Worm (Caenorhabditis elegans) whole organism, L2 larva: ENCODE data around the gene ZK154.4.

Source experiments
- C34F6.9 ChIP-seq: fragments of 150-350 bp; optimal IDR thresholded peaks from 2 replicates; lab custom pipeline; 2014; ENCODE audit warnings: missing biosample characterization, missing genetic modification characterization
- F13H6.1 ChIP-seq: sonication (generic microtip); optimal IDR thresholded peaks from 2 replicates; lab custom pipeline; 2016; ENCODE audit warnings: missing genetic modification characterization, missing compliant biosample characterization
- R02D3.7 ChIP-seq: fragments of 150-350 bp; optimal IDR thresholded peaks from 2 replicates; lab custom pipeline; 2014; ENCODE audit warnings: missing biosample characterization, missing genetic modification characterization
- Y55F3AM.14 ChIP-seq: fragments of 200-800 bp; sonication (Bioruptor generic); optimal IDR thresholded peaks from 2 replicates; lab custom pipeline; 2018; ENCODE audit warnings: mild to moderate bottlenecking, missing genetic modification characterization, missing compliant biosample characterization
- alr-1 ChIP-seq: fragments of 150-350 bp; optimal IDR thresholded peaks from 2 replicates; lab custom pipeline; 2014; ENCODE audit warnings: missing biosample characterization, missing genetic modification characterization
- aly-2 ChIP-seq: fragments of 150-350 bp; optimal IDR thresholded peaks from 2 replicates; lab custom pipeline; 2014; ENCODE audit warnings: missing biosample characterization, missing genetic modification characterization
- ama-1 ChIP-seq: fragments of 150-350 bp; optimal IDR thresholded peaks from 2 replicates; lab custom pipeline; 2018; ENCODE audit warnings: inconsistent platforms
- ceh-16 ChIP-seq: fragments of 150-350 bp; optimal IDR thresholded peaks from 2 replicates; lab custom pipeline; 2014; ENCODE audit warnings: missing biosample characterization, missing genetic modification characterization
- ceh-82 ChIP-seq: fragments of 150-350 bp; optimal IDR thresholded peaks from 2 replicates; lab custom pipeline; 2014; ENCODE audit warnings: missing biosample characterization, missing genetic modification characterization
- crh-2 ChIP-seq: sonication (generic microtip); optimal IDR thresholded peaks from 2 replicates; lab custom pipeline; 2017; ENCODE audit warnings: missing biosample characterization, missing genetic modification characterization
- dmd-4 ChIP-seq: sonication (generic microtip); optimal IDR thresholded peaks from 2 replicates; lab custom pipeline; 2017; ENCODE audit warnings: missing biosample characterization, missing genetic modification characterization
- egl-27 ChIP-seq: sonication (generic microtip); optimal IDR thresholded peaks from 3 replicates; lab custom pipeline; 2017; ENCODE audit warnings: missing biosample characterization, missing genetic modification reagents, missing genetic modification characterization
- elt-3 ChIP-seq: sonication (generic microtip); optimal IDR thresholded peaks from 2 replicates; lab custom pipeline; 2017; ENCODE audit warnings: missing biosample characterization, missing genetic modification characterization
- fos-1 ChIP-seq: fragments of 150-350 bp; optimal IDR thresholded peaks from 2 replicates; lab custom pipeline; 2014; ENCODE audit warnings: missing biosample characterization, missing genetic modification characterization
- gmeb-1 ChIP-seq: fragments of 150-350 bp; optimal IDR thresholded peaks from 2 replicates; lab custom pipeline; 2014; ENCODE audit warnings: missing biosample characterization, missing genetic modification characterization
- lin-11 ChIP-seq: fragments of 150-350 bp; sonication (generic microtip); optimal IDR thresholded peaks from 2 replicates; lab custom pipeline; 2014; ENCODE audit warnings: missing biosample characterization, missing genetic modification characterization, inconsistent platforms, mixed read lengths
- lin-13 ChIP-seq: fragments of 150-350 bp; optimal IDR thresholded peaks from 2 replicates; lab custom pipeline; 2014; ENCODE audit warnings: missing biosample characterization, missing genetic modification reagents, missing genetic modification characterization
- lin-39 ChIP-seq: fragments of 150-350 bp; optimal IDR thresholded peaks from 2 replicates; lab custom pipeline; 2014; ENCODE audit warnings: missing biosample characterization, missing genetic modification reagents, missing genetic modification characterization
- lsy-2 ChIP-seq, 2 experiments: fragments of 150-350 bp in 1 of 2; sonication (generic microtip) in 1 of 2; optimal IDR thresholded peaks; 2 replicates each; lab custom pipeline; 2014 to 2017; ENCODE audit warnings: missing biosample characterization in 2 of 2, missing genetic modification characterization in 2 of 2
- mab-5 ChIP-seq: fragments of 150-350 bp; optimal IDR thresholded peaks from 2 replicates; lab custom pipeline; 2014; ENCODE audit warnings: missing biosample characterization, missing genetic modification characterization
- mbf-1 ChIP-seq: sonication (generic microtip); optimal IDR thresholded peaks from 2 replicates; lab custom pipeline; 2017; ENCODE audit warnings: missing biosample characterization, missing genetic modification characterization
- nhr-10 ChIP-seq: sonication (generic microtip); optimal IDR thresholded peaks from 2 replicates; lab custom pipeline; 2017; ENCODE audit warnings: missing biosample characterization, missing genetic modification characterization
- nhr-11 ChIP-seq: fragments of 150-350 bp; optimal IDR thresholded peaks from 2 replicates; lab custom pipeline; 2014; ENCODE audit warnings: missing biosample characterization, missing genetic modification characterization
- nhr-12 ChIP-seq: fragments of 150-350 bp; optimal IDR thresholded peaks from 2 replicates; lab custom pipeline; 2014; ENCODE audit warnings: missing biosample characterization, missing genetic modification characterization
- nhr-129 ChIP-seq: fragments of 150-350 bp; optimal IDR thresholded peaks from 2 replicates; lab custom pipeline; 2014; ENCODE audit warnings: missing biosample characterization, missing genetic modification characterization
- nhr-21 ChIP-seq: fragments of 150-350 bp; optimal IDR thresholded peaks from 2 replicates; lab custom pipeline; 2014; ENCODE audit warnings: missing biosample characterization, missing genetic modification characterization
- nhr-23 ChIP-seq: fragments of 150-350 bp; optimal IDR thresholded peaks from 2 replicates; lab custom pipeline; 2014; ENCODE audit warnings: missing biosample characterization, missing genetic modification reagents, missing genetic modification characterization
- nhr-237 ChIP-seq: fragments of 150-350 bp; optimal IDR thresholded peaks from 2 replicates; lab custom pipeline; 2014; ENCODE audit warnings: missing biosample characterization, missing genetic modification characterization
- nhr-25 ChIP-seq: fragments of 150-350 bp; sonication (generic microtip); optimal IDR thresholded peaks from 3 replicates; lab custom pipeline; 2014; ENCODE audit warnings: missing biosample characterization, missing genetic modification characterization
- nhr-6 ChIP-seq: fragments of 150-350 bp; optimal IDR thresholded peaks from 2 replicates; lab custom pipeline; 2014; ENCODE audit warnings: missing biosample characterization, missing genetic modification characterization
- nhr-77 ChIP-seq: fragments of 150-350 bp; optimal IDR thresholded peaks from 2 replicates; lab custom pipeline; 2014; ENCODE audit warnings: missing biosample characterization, missing genetic modification characterization
- peb-1 ChIP-seq: fragments of 150-350 bp; optimal IDR thresholded peaks from 2 replicates; lab custom pipeline; 2014; ENCODE audit warnings: missing biosample characterization, missing genetic modification characterization
- sem-4 ChIP-seq: fragments of 150-350 bp; optimal IDR thresholded peaks from 2 replicates; lab custom pipeline; 2014; ENCODE audit warnings: missing biosample characterization, missing genetic modification reagents, missing genetic modification characterization
- skn-1 ChIP-seq: sonication (generic microtip); optimal IDR thresholded peaks from 2 replicates; lab custom pipeline; 2017; ENCODE audit warnings: missing biosample characterization, missing genetic modification characterization
- sma-3 ChIP-seq: sonication (generic microtip); optimal IDR thresholded peaks from 2 replicates; lab custom pipeline; 2016; ENCODE audit warnings: missing genetic modification reagents, missing genetic modification characterization, missing compliant biosample characterization
- sma-9 ChIP-seq, 2 experiments: fragments of 150-350 bp in 1 of 2; sonication (generic microtip) in 1 of 2; optimal IDR thresholded peaks; 2 replicates each; lab custom pipeline; 2014 to 2016; ENCODE audit warnings: missing genetic modification characterization in 2 of 2, mild to moderate bottlenecking in 1 of 2, missing biosample characterization in 1 of 2, missing compliant biosample characterization in 1 of 2, missing genetic modification reagents in 1 of 2, moderate library complexity in 1 of 2
- snpc-4 ChIP-seq: fragments of 150-350 bp; optimal IDR thresholded peaks from 2 replicates; lab custom pipeline; 2014; ENCODE audit warnings: missing biosample characterization, missing genetic modification characterization
- unc-39 ChIP-seq: fragments of 150-350 bp; optimal IDR thresholded peaks from 2 replicates; lab custom pipeline; 2014; ENCODE audit warnings: missing biosample characterization, missing genetic modification characterization
- unc-55 ChIP-seq: fragments of 150-350 bp; sonication (generic microtip); optimal IDR thresholded peaks from 3 replicates; lab custom pipeline; 2014; ENCODE audit warnings: missing biosample characterization, missing genetic modification reagents, missing genetic modification characterization
- unc-62 ChIP-seq: fragments of 150-350 bp; optimal IDR thresholded peaks from 2 replicates; lab custom pipeline; 2014; ENCODE audit warnings: missing biosample characterization, missing genetic modification reagents, missing genetic modification characterization
- zag-1 ChIP-seq: fragments of 150-350 bp; optimal IDR thresholded peaks from 2 replicates; lab custom pipeline; 2014; ENCODE audit warnings: missing biosample characterization, missing genetic modification characterization
- ztf-1 ChIP-seq: fragments of 200-800 bp; sonication (Bioruptor generic); conservative IDR thresholded peaks from 2 replicates; pipeline ENCODE4 v1.3.6; 2022; ENCODE audit warnings: missing genetic modification characterization, missing compliant biosample characterization
- ztf-11 ChIP-seq: sonication (generic microtip); optimal IDR thresholded peaks from 2 replicates; lab custom pipeline; 2017; ENCODE audit warnings: missing biosample characterization, missing genetic modification characterization
- ztf-4 ChIP-seq: fragments of 150-350 bp; optimal IDR thresholded peaks from 2 replicates; lab custom pipeline; 2014; ENCODE audit warnings: missing biosample characterization, missing genetic modification characterization

The ZK154.4 gene

ce11 chrX:7817555-7817954 is 35.3 kb upstream of the ZK154.4 start:
- TF ChIP-seq peb-1 (tag; lab: Kevin White, UChicago) (no peak), F13H6.1 (tag; lab: Kevin White, UChicago) (no peak), ztf-1 (GFP tag; lab: Robert Waterston, UW) (no peak), unc-55 (no peak), sma-9 (GFP tag; optimal IDR thresholded peaks at IDR 0.05; lab: Kevin White, UChicago) (no peak), sma-9 (tag; optimal IDR thresholded peaks at IDR 0.05; lab: Kevin White, UChicago) (no peak), ama-1 (lab: Kevin White, UChicago) (no peak)
- TF ChIP-seq, all 48 proteins: peak for 0

- TF ChIP-seq nhr-129 (tag; lab: Kevin White, UChicago), result no peak
- no peak for TF ChIP-seq egl-27 (tag; lab: Kevin White, UChicago)
- no peak for TF ChIP-seq nhr-237 (tag; lab: Kevin White, UChicago)
- no peak for TF ChIP-seq ztf-11 (tag; lab: Kevin White, UChicago)
- no peak for TF ChIP-seq nhr-10
- TF ChIP-seq unc-62 (GFP tag; lab: Kevin White, UChicago), result no peak
- TF ChIP-seq alr-1 (tag; lab: Kevin White, UChicago), result no peak
- no peak for TF ChIP-seq lin-39 (tag; lab: Kevin White, UChicago)
- no peak for TF ChIP-seq C34F6.9 (tag; lab: Kevin White, UChicago)
- TF ChIP-seq dmd-4, result no peak
- TF ChIP-seq zag-1 (tag; lab: Kevin White, UChicago), result no peak
- TF ChIP-seq nhr-25 (tag; lab: Kevin White, UChicago), result no peak
- TF ChIP-seq lin-13 (GFP tag; lab: Kevin White, UChicago), result no peak
- TF ChIP-seq nhr-77, result no peak
- TF ChIP-seq elt-3, result no peak
- TF ChIP-seq unc-55, result no peak
- no peak for TF ChIP-seq ztf-4
- TF ChIP-seq nhr-11 (tag; lab: Kevin White, UChicago), result no peak
- TF ChIP-seq snpc-4 (tag; lab: Kevin White, UChicago), result no peak
These were observed 34.3 kb upstream of the ZK154.4 start, which contains the start of the genes sek-1 and R03G5.6 for ce11 chrX:7816434-7816974. sek-1 (plus strand) TSS chrX:7816734. R03G5.6 (minus strand) TSS chrX:7816924.

ce11 chrX:7815230-7815629 is 33.0 kb upstream of the ZK154.4 start:
- TF ChIP-seq lsy-2 (tag; optimal IDR thresholded peaks at IDR 0.05; lab: Kevin White, UChicago), result no peak
- TF ChIP-seq nhr-12 (tag; lab: Kevin White, UChicago), result no peak
- no peak for TF ChIP-seq nhr-237 (tag; lab: Kevin White, UChicago)
- no peak for TF ChIP-seq skn-1 (tag; lab: Kevin White, UChicago)
- no peak for TF ChIP-seq mab-5 (tag; lab: Kevin White, UChicago)

DNA sequence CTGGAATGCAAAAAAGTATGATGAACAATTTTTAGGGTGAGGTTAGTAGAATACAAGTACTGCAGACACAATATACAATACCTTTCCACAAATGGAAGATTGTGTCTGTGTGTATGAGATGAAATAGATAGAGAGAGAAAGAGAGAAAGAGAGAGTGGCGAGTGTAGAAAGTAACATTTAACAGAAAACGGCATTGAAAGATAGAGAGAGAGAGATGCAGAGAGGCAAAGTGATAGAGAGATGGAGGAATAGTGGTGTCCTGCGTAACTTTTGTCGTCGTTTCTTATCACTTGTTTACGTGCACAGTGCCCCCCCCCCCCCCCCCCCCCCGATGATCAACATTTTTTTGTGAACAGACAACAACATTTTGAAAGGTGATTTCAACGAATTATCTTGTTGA is 32.5 kb upstream of the ZK154.4 start:
- TF ChIP-seq egl-27 (tag; lab: Kevin White, UChicago) (peak; percentile 3), aly-2 (tag; lab: Kevin White, UChicago) (no peak), sma-9 (GFP tag; optimal IDR thresholded peaks at IDR 0.05; lab: Kevin White, UChicago) (peak; percentile 75), sma-9 (tag; optimal IDR thresholded peaks at IDR 0.05; lab: Kevin White, UChicago) (no peak), mbf-1 (tag; lab: Kevin White, UChicago) (no peak), fos-1 (tag; lab: Kevin White, UChicago) (peak; percentile 72), lin-13 (GFP tag; lab: Kevin White, UChicago) (no peak), unc-39 (no peak), ztf-1 (GFP tag; lab: Robert Waterston, UW) (no peak), Y55F3AM.14 (no peak), ztf-4 (peak; percentile 15), C34F6.9 (tag; lab: Kevin White, UChicago) (peak; percentile 39), sma-3 (GFP tag; lab: Kevin White, UChicago) (peak; percentile 67), alr-1 (tag; lab: Kevin White, UChicago) (no peak), unc-55 (peak; percentile 35), crh-2 (tag; lab: Kevin White, UChicago) (peak; percentile 46), R02D3.7 (tag; lab: Kevin White, UChicago) (no peak), nhr-11 (tag; lab: Kevin White, UChicago) (no peak), ama-1 (lab: Kevin White, UChicago) (no peak), gmeb-1 (tag; lab: Kevin White, UChicago) (peak; percentile 48), peb-1 (tag; lab: Kevin White, UChicago) (no peak), mab-5 (tag; lab: Kevin White, UChicago) (no peak), sem-4 (tag; lab: Kevin White, UChicago) (no peak), nhr-129 (tag; lab: Kevin White, UChicago) (peak; percentile 47), ceh-82 (tag; lab: Kevin White, UChicago) (no peak), skn-1 (tag; lab: Kevin White, UChicago) (no peak), ceh-16 (no peak), F13H6.1 (tag; lab: Kevin White, UChicago) (peak; percentile 37), lsy-2 (tag; optimal IDR thresholded peaks at IDR 0.05; lab: Kevin White, UChicago) (peak in 1 of 2 experiments; percentile 10), nhr-6 (no peak), lin-11 (no peak), nhr-21 (peak; percentile 25), nhr-77 (no peak), nhr-10 (no peak), nhr-23 (tag; lab: Kevin White, UChicago) (no peak), snpc-4 (tag; lab: Kevin White, UChicago) (no peak), nhr-25 (tag; lab: Kevin White, UChicago) (peak; percentile 65), ztf-11 (tag; lab: Kevin White, UChicago) (no peak), zag-1 (tag; lab: Kevin White, UChicago) (no peak), elt-3 (no peak)
